Worm (Caenorhabditis elegans) whole organism, L3 larva: ENCODE measurements around the gene C36C9.11.
"Not testable (repeated sequence)": the region's sequence is repeated elsewhere in the genome, so short reads cannot be mapped to it uniquely, and the experiment has no call there.

Source experiments
- ZK546.5 ChIP-seq: sonication (generic microtip); optimal IDR thresholded peaks from 2 replicates; lab custom pipeline; 2017; ENCODE audit warnings: missing biosample characterization, missing genetic modification characterization
- aly-2 ChIP-seq: fragments of 150-350 bp; optimal IDR thresholded peaks from 2 replicates; lab custom pipeline; 2014; ENCODE audit warnings: missing biosample characterization, missing genetic modification characterization
- ceh-16 ChIP-seq: sonication (generic microtip); optimal IDR thresholded peaks from 2 replicates; lab custom pipeline; 2017; ENCODE audit warnings: missing biosample characterization, missing genetic modification characterization
- ceh-28 ChIP-seq: fragments of 150-350 bp; optimal IDR thresholded peaks from 2 replicates; lab custom pipeline; 2014; ENCODE audit warnings: missing biosample characterization, missing genetic modification reagents, missing genetic modification characterization
- ceh-9 ChIP-seq: sonication (generic microtip); optimal IDR thresholded peaks from 2 replicates; lab custom pipeline; 2018; ENCODE audit warnings: missing biosample characterization, missing genetic modification characterization
- egl-27 ChIP-seq: sonication (generic microtip); optimal IDR thresholded peaks from 4 replicates; lab custom pipeline; 2017; ENCODE audit warnings: missing biosample characterization, missing genetic modification reagents, missing genetic modification characterization
- elt-2 ChIP-seq: sonication (generic microtip); optimal IDR thresholded peaks from 2 replicates; lab custom pipeline; 2016; ENCODE audit warnings: missing genetic modification reagents, mild to moderate bottlenecking, missing genetic modification characterization, missing compliant biosample characterization
- elt-3 ChIP-seq, 3 experiments: fragments of 150-350 bp in 1 of 3; sonication (generic microtip) in 2 of 3; optimal IDR thresholded peaks; 2 replicates in 2 of 3; 4 replicates in 1 of 3; lab custom pipeline; 2014 to 2017; ENCODE audit warnings: missing biosample characterization in 3 of 3, missing genetic modification characterization in 3 of 3
- fkh-2 ChIP-seq: fragments of 150-350 bp; optimal IDR thresholded peaks from 2 replicates; lab custom pipeline; 2014; ENCODE audit warnings: missing biosample characterization, missing genetic modification reagents, missing genetic modification characterization
- fos-1 ChIP-seq: fragments of 150-350 bp; optimal IDR thresholded peaks from 2 replicates; lab custom pipeline; 2014; ENCODE audit warnings: missing biosample characterization, missing genetic modification characterization
- jun-1 ChIP-seq: fragments of 150-350 bp; optimal IDR thresholded peaks from 2 replicates; lab custom pipeline; 2014; ENCODE audit warnings: missing biosample characterization, missing genetic modification reagents, missing genetic modification characterization
- lin-15B ChIP-seq: fragments of 150-350 bp; optimal IDR thresholded peaks from 2 replicates; lab custom pipeline; 2014; ENCODE audit warnings: missing biosample characterization, missing genetic modification characterization
- lin-39 ChIP-seq: fragments of 150-350 bp; optimal IDR thresholded peaks from 2 replicates; lab custom pipeline; 2018; ENCODE audit warnings: missing biosample characterization, missing genetic modification reagents, missing genetic modification characterization
- lsy-12 ChIP-seq: sonication (generic microtip); optimal IDR thresholded peaks from 2 replicates; lab custom pipeline; 2016; ENCODE audit warnings: mild to moderate bottlenecking, missing genetic modification characterization, missing compliant biosample characterization
- mdl-1 ChIP-seq: fragments of 150-350 bp; optimal IDR thresholded peaks from 2 replicates; lab custom pipeline; 2014; ENCODE audit warnings: missing biosample characterization, missing genetic modification characterization
- mml-1 ChIP-seq: fragments of 150-350 bp; sonication (generic microtip); optimal IDR thresholded peaks from 3 replicates; lab custom pipeline; 2014; ENCODE audit warnings: missing biosample characterization, missing genetic modification characterization
- nhr-11 ChIP-seq: fragments of 150-350 bp; optimal IDR thresholded peaks from 2 replicates; lab custom pipeline; 2014; ENCODE audit warnings: missing biosample characterization, missing genetic modification characterization
- nhr-12 ChIP-seq: fragments of 150-350 bp; optimal IDR thresholded peaks from 2 replicates; lab custom pipeline; 2014; ENCODE audit warnings: missing biosample characterization, missing genetic modification characterization
- nhr-23 ChIP-seq: fragments of 150-350 bp; optimal IDR thresholded peaks from 2 replicates; lab custom pipeline; 2014; ENCODE audit warnings: missing biosample characterization, missing genetic modification reagents, missing genetic modification characterization
- nhr-237 ChIP-seq: fragments of 150-350 bp; optimal IDR thresholded peaks from 2 replicates; lab custom pipeline; 2014; ENCODE audit warnings: missing biosample characterization, missing genetic modification characterization
- nhr-25 ChIP-seq: sonication (generic microtip); optimal IDR thresholded peaks from 2 replicates; lab custom pipeline; 2017; ENCODE audit warnings: missing biosample characterization, missing genetic modification characterization
- nhr-28 ChIP-seq: fragments of 150-350 bp; optimal IDR thresholded peaks from 2 replicates; lab custom pipeline; 2014; ENCODE audit warnings: missing biosample characterization, missing genetic modification characterization
- nhr-77 ChIP-seq: fragments of 150-350 bp; optimal IDR thresholded peaks from 2 replicates; lab custom pipeline; 2014; ENCODE audit warnings: missing biosample characterization, missing genetic modification characterization
- pha-4 ChIP-seq: fragments of 150-350 bp; optimal IDR thresholded peaks from 2 replicates; lab custom pipeline; 2014; ENCODE audit warnings: missing biosample characterization, missing genetic modification reagents, missing genetic modification characterization
- pqm-1 ChIP-seq: fragments of 150-350 bp; optimal IDR thresholded peaks from 2 replicates; lab custom pipeline; 2017; ENCODE audit warnings: missing biosample characterization, missing genetic modification characterization, inconsistent platforms
- sea-2 ChIP-seq: fragments of 150-350 bp; sonication (generic microtip); optimal IDR thresholded peaks from 4 replicates; lab custom pipeline; 2014; ENCODE audit warnings: missing biosample characterization, missing genetic modification reagents, missing genetic modification characterization
- skn-1 ChIP-seq: fragments of 150-350 bp; optimal IDR thresholded peaks from 2 replicates; lab custom pipeline; 2014; ENCODE audit warnings: missing biosample characterization, missing genetic modification characterization
- snpc-4 ChIP-seq: fragments of 150-350 bp; optimal IDR thresholded peaks from 2 replicates; lab custom pipeline; 2014; ENCODE audit warnings: missing biosample characterization, missing genetic modification characterization
- unc-39 ChIP-seq: sonication (generic microtip); optimal IDR thresholded peaks from 4 replicates; lab custom pipeline; 2017; ENCODE audit warnings: missing biosample characterization, missing genetic modification characterization
- unc-62 ChIP-seq: fragments of 150-350 bp; sonication (generic microtip); optimal IDR thresholded peaks from 4 replicates; lab custom pipeline; 2014; ENCODE audit warnings: missing biosample characterization, missing genetic modification reagents, missing genetic modification characterization
- ztf-4 ChIP-seq: fragments of 150-350 bp; optimal IDR thresholded peaks from 2 replicates; lab custom pipeline; 2014; ENCODE audit warnings: missing biosample characterization, missing genetic modification characterization

The C36C9.11 gene

DNA sequence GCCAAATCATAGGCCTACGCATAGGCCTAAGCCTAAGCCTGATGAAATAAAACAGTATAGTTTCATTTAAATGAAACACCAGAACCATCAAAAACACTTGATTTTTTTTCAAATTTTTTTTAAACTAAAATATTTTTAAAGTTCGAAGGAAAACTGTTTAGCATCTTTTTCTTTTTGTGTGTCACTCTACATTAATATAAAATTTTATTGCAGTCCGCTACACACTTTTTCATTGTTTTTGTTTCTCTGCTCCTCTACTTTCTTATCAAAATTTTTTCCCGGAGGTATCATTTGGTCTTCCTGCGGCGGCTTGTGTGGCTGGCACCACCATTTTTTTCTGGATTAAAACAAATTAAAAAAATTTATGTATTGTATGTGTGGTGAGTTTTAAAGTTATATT, at the start of gene C36C9.11:
Gene C36C9.11, plus strand, starts transcription at position 301 of the 400 bp plus-strand sequence.
- not testable (repeated sequence) for TF ChIP-seq sea-2 (GFP tag; lab: Kevin White, UChicago); nhr-11 (tag; lab: Kevin White, UChicago); nhr-12

DNA sequence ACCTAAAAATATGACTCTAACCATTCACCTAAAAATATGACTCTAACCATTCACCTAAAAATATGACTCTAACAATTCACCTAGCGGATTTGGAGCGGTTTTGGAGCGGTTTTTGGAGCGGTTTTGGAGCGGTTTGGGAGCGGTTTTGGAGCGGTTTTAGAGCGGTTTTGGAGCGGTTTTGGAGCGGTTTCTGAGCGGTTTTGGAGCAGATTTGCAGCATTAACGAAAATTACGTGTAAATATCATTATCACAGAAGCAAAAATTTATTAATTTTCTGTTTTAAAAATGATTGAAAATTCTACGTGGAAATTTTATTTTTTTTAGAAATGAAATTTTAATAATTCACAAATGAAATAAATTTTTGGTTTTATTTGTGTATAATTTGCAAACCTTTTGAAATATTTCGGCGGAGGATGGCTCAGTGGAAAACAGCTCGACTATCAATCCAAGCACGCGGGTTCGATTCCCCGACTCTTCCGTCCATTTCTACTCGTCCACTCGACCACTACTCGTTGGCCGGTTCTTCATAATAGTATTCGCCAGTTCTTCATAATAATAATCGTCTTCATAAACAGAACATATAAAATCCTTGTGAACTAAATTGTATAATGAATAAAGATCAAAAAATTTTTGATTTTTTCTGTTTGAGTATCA, 43.6 kb upstream of the C36C9.11 start:
- TF ChIP-seq ceh-28 (tag; lab: Kevin White, UChicago), result no peak
- no peak for TF ChIP-seq pqm-1 (tag; lab: Kevin White, UChicago)
- no peak for TF ChIP-seq ztf-4 (tag; lab: Kevin White, UChicago)
- no peak for TF ChIP-seq nhr-12
- no peak for TF ChIP-seq lin-39 (tag; lab: Kevin White, UChicago)
- no peak for TF ChIP-seq fos-1 (tag; lab: Kevin White, UChicago)
- TF ChIP-seq nhr-237 (tag; lab: Kevin White, UChicago), result no peak
- no peak for TF ChIP-seq aly-2

DNA sequence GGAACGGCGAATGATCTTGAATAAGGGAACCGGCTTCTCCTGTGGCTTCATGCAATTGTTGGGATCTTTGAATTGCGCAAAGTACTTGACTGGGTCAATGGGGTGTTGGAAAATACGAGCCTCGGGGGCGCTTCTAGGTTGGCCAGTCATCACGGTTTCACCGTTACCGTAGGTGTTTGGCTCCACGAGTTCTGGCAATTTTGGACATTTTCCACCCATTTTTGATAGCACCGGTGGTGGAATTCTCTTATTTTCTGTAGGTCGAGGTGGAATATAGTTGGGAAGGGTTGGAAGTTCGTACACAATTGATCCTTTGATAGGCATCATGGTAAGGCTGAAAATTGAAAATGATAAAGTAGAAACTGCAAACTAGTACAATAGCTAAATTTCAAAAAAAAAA, 35.5 kb upstream of the C36C9.11 start, which contains the start of gene ZK380.4:
Gene ZK380.4, minus strand, starts transcription at position 327 of the 400 bp plus-strand sequence.
- no peak for TF ChIP-seq ZK546.5 (tag; lab: Kevin White, UChicago)

DNA sequence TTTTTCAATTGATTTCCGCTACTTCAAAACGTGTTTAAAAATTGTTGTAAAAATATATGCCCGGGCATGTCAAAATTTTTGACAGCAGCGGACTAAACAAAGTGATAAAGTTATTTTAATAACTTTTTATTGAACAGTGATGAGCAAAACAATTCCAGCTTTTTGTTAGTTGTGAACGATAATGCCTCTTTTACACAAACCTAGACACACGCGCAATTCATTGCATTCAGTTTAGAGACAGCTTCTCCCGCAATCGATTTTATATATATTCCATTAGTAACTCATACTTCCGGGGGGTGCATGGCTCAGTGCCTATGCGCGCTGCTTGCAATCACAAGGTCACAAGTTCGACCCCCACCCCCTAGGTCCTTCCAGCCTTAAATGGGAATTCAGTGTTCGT, 33.0 kb upstream of the C36C9.11 start, which contains the start of gene ZK380.6:
Gene ZK380.6, plus strand, starts transcription at position 301 of the 400 bp plus-strand sequence.
- TF ChIP-seq pha-4 (tag; lab: Kevin White, UChicago) (no peak), jun-1 (no peak), skn-1 (no peak), ZK546.5 (tag; lab: Kevin White, UChicago) (no peak), lin-15B (tag; lab: Kevin White, UChicago) (no peak), mml-1 (tag; lab: Kevin White, UChicago) (no peak)

DNA sequence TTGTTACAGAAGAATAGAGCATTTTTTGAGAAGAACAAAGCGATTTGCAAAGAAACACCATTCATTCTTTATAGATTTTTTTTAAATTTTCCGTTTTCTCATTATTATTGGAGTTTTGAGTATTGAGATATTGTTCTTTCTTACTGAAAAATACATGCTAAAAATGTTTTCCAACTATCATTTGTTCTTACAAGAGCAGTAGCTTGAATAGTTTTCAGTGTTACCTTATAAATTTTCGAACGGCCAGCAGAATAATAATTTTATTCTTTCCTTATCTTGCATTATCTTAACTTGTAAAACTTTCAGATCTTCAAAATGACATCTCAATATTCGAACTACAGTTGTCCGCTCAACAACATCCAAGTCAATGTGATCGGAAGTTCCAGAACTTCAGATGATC, 32.0 kb upstream of the C36C9.11 start, which contains the start of gene tbx-32:
Gene tbx-32, plus strand, starts transcription at position 301 of the 400 bp plus-strand sequence.
- TF ChIP-seq ZK546.5 (tag; lab: Kevin White, UChicago), result no peak
- no peak for TF ChIP-seq nhr-28 (tag; lab: Kevin White, UChicago)
- no peak for TF ChIP-seq ceh-16 (tag; lab: Kevin White, UChicago)
- no peak for TF ChIP-seq unc-62 (GFP tag; lab: Kevin White, UChicago)
- TF ChIP-seq nhr-25 (tag; lab: Kevin White, UChicago), result no peak
- no peak for TF ChIP-seq nhr-77 (tag; lab: Kevin White, UChicago)
- TF ChIP-seq elt-3 (tag; optimal IDR thresholded peaks at IDR 0.05; lab: Kevin White, UChicago), result no peak
- TF ChIP-seq nhr-12, result no peak
- no peak for TF ChIP-seq mml-1 (tag; lab: Kevin White, UChicago)
- no peak for TF ChIP-seq egl-27
- TF ChIP-seq fkh-2 (tag; lab: Kevin White, UChicago), result no peak
- no peak for TF ChIP-seq ceh-9
- TF ChIP-seq pqm-1 (tag; lab: Kevin White, UChicago), result no peak
- TF ChIP-seq unc-39 (tag; lab: Kevin White, UChicago), result no peak
- TF ChIP-seq elt-2 (tag; lab: Kevin White, UChicago), result no peak

DNA sequence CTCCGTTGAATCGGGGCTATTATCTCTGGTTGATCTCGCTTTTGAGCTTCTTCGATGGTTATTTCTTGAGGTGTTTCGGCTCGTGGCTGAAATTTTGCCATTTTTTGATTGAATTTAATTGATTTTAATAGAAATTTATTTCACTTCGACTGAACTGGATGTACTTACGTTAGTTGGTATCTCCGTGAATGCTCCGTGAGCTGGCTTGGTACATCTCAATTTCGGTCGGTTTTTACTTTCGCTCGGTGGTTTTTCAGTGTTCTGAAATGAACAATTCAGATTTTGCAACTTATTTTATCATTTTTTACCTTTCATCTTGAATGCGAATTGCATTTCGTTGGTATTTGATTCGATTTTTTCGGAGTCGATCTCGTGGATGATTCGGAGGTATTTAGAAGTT, 22.3 kb upstream of the C36C9.11 start, which contains the start of gene R09H3.2:
Gene R09H3.2, minus strand, starts transcription at position 101 of the 400 bp plus-strand sequence.
- TF ChIP-seq lin-39 (tag; lab: Kevin White, UChicago), result no peak
- no peak for TF ChIP-seq skn-1
- no peak for TF ChIP-seq nhr-23 (tag; lab: Kevin White, UChicago)
- no peak for TF ChIP-seq lsy-12 (tag; lab: Kevin White, UChicago)
- no peak for TF ChIP-seq snpc-4 (tag; lab: Kevin White, UChicago)
- no peak for TF ChIP-seq nhr-11 (tag; lab: Kevin White, UChicago)
- TF ChIP-seq fkh-2 (tag; lab: Kevin White, UChicago), result no peak
- no peak for TF ChIP-seq nhr-25 (tag; lab: Kevin White, UChicago)
- TF ChIP-seq jun-1, result no peak
- no peak for TF ChIP-seq mdl-1 (tag; lab: Kevin White, UChicago)
